Fruit fly (Drosophila melanogaster) whole organism, embryonic: ENCODE measurements around the gene CG6149.
A peak's percentile ranks its signal among the peaks of the same experiment; 100 is the strongest.

Experiments used
- Abd-B ChIP-seq: fragments of 200-800 bp; sonication (Bioruptor generic); optimal IDR thresholded peaks from 2 replicates; lab custom pipeline; 2018; ENCODE audit warnings: missing biosample characterization, mild to moderate bottlenecking, missing genetic modification characterization, moderate library complexity
- B-H2 ChIP-seq: fragments of 200-800 bp; sonication (Bioruptor generic); optimal IDR thresholded peaks from 2 replicates; lab custom pipeline; 2018; ENCODE audit warnings: missing biosample characterization, mild to moderate bottlenecking, missing genetic modification characterization
- CG10959 ChIP-seq: fragments of 200-800 bp; sonication (Bioruptor generic); IDR thresholded peaks from 2 replicates; pipeline ENCODE4 v1.3.6; 2022; ENCODE audit warnings: missing biosample characterization, missing genetic modification characterization
- CG12071 ChIP-seq: fragments of 200-800 bp; sonication (Bioruptor generic); optimal IDR thresholded peaks from 3 replicates; lab custom pipeline; 2018; ENCODE audit warnings: missing biosample characterization, mild to moderate bottlenecking, missing genetic modification characterization
- CG12155 ChIP-seq: fragments of 200-800 bp; sonication (Bioruptor generic); optimal IDR thresholded peaks from 3 replicates; lab custom pipeline; 2016; ENCODE audit warnings: missing biosample characterization, missing genetic modification characterization
- CG12391 ChIP-seq: fragments of 200-800 bp; sonication (Bioruptor generic); optimal IDR thresholded peaks from 3 replicates; lab custom pipeline; 2018; ENCODE audit warnings: missing biosample characterization, mild to moderate bottlenecking, missing genetic modification characterization, moderate library complexity
- CG12744 ChIP-seq: fragments of 200-800 bp; sonication (Bioruptor generic); optimal IDR thresholded peaks from 2 replicates; lab custom pipeline; 2016; ENCODE audit warnings: missing biosample characterization, missing genetic modification characterization
- CG12769 ChIP-seq: fragments of 200-800 bp; sonication (Bioruptor generic); optimal IDR thresholded peaks from 2 replicates; lab custom pipeline; 2019; ENCODE audit warnings: missing biosample characterization, mild to moderate bottlenecking, missing genetic modification characterization, moderate library complexity
- CG12942 ChIP-seq: fragments of 200-800 bp; sonication (Bioruptor generic); optimal IDR thresholded peaks from 3 replicates; lab custom pipeline; 2016; ENCODE audit warnings: missing biosample characterization, missing genetic modification characterization
- CG13123 ChIP-seq: fragments of 200-800 bp; sonication (Bioruptor generic); optimal IDR thresholded peaks from 2 replicates; lab custom pipeline; 2016; ENCODE audit warnings: missing biosample characterization, missing genetic modification characterization
- CG13624 ChIP-seq: fragments of 200-800 bp; sonication (Bioruptor generic); optimal IDR thresholded peaks from 2 replicates; lab custom pipeline; 2016; ENCODE audit warnings: missing biosample characterization, missing genetic modification characterization
- CG13775 ChIP-seq: fragments of 200-800 bp; sonication (Bioruptor generic); optimal IDR thresholded peaks from 3 replicates; lab custom pipeline; 2017; ENCODE audit warnings: missing biosample characterization, mild to moderate bottlenecking, missing genetic modification characterization
- CG14441 ChIP-seq: fragments of 200-800 bp; sonication (Bioruptor generic); IDR thresholded peaks from 2 replicates; pipeline ENCODE4 v1.3.6; 2022; ENCODE audit warnings: missing biosample characterization, missing genetic modification characterization
- CG17186 ChIP-seq: fragments of 200-800 bp; sonication (Bioruptor generic); optimal IDR thresholded peaks from 3 replicates; lab custom pipeline; 2017; ENCODE audit warnings: missing biosample characterization, missing genetic modification reagents, missing genetic modification characterization
- CG17912 ChIP-seq: fragments of 200-800 bp; sonication (Bioruptor generic); optimal IDR thresholded peaks from 2 replicates; lab custom pipeline; 2018; ENCODE audit warnings: missing biosample characterization, mild to moderate bottlenecking, missing genetic modification characterization
- CG18476 ChIP-seq: fragments of 200-800 bp; sonication (Bioruptor generic); optimal IDR thresholded peaks from 2 replicates; lab custom pipeline; 2016; ENCODE audit warnings: missing biosample characterization, mild to moderate bottlenecking, missing genetic modification characterization
- CG2889 ChIP-seq: fragments of 200-800 bp; sonication (Bioruptor generic); IDR thresholded peaks from 3 replicates; pipeline ENCODE4 v1.3.6; 2022; ENCODE audit warnings: missing biosample characterization, missing genetic modification characterization
- CG3163 ChIP-seq: fragments of 200-800 bp; sonication (Bioruptor generic); optimal IDR thresholded peaks from 3 replicates; lab custom pipeline; 2016; ENCODE audit warnings: missing biosample characterization, missing genetic modification characterization
- CG32532 ChIP-seq: fragments of 200-800 bp; sonication (Bioruptor generic); IDR thresholded peaks from 2 replicates; pipeline ENCODE4 v1.3.6; 2022; ENCODE audit warnings: missing biosample characterization, missing genetic modification characterization
- CG3726 ChIP-seq: fragments of 200-800 bp; sonication (Bioruptor generic); IDR thresholded peaks from 3 replicates; pipeline ENCODE4, ENCODE4 v1.3.6; 2022; ENCODE audit warnings: missing biosample characterization, missing genetic modification characterization
- CG7556 ChIP-seq: fragments of 200-800 bp; sonication (Bioruptor generic); optimal IDR thresholded peaks from 2 replicates; lab custom pipeline; 2017; ENCODE audit warnings: missing biosample characterization, mild to moderate bottlenecking, missing genetic modification characterization
- CG8924 ChIP-seq: fragments of 200-800 bp; optimal IDR thresholded peaks from 3 replicates; lab custom pipeline; 2019; ENCODE audit warnings: missing biosample characterization, mild to moderate bottlenecking, missing genetic modification characterization, moderate library complexity
- CG9876 ChIP-seq: fragments of 200-800 bp; sonication (Bioruptor generic); optimal IDR thresholded peaks from 2 replicates; lab custom pipeline; 2016; ENCODE audit warnings: missing biosample characterization, missing genetic modification characterization
- Doc3 ChIP-seq: fragments of 200-800 bp; sonication (Bioruptor generic); IDR thresholded peaks from 3 replicates; pipeline ENCODE4 v1.3.6; 2022; ENCODE audit warnings: missing biosample characterization, missing genetic modification characterization; ENCODE audit not compliant: partially characterized antibody
- Gug ChIP-seq: fragments of 200-800 bp; sonication (Bioruptor generic); IDR thresholded peaks from 4 replicates; pipeline ENCODE4 v1.3.6; 2022; ENCODE audit warnings: missing biosample characterization, missing genetic modification characterization
- Hr39 ChIP-seq: fragments of >200 bp; optimal IDR thresholded peaks from 2 replicates; lab custom pipeline; 2017
- MTF-1 ChIP-seq: fragments of 200-800 bp; sonication (Bioruptor generic); optimal IDR thresholded peaks from 2 replicates; lab custom pipeline; 2018; ENCODE audit warnings: missing biosample characterization, mild to moderate bottlenecking, missing genetic modification characterization, borderline replicate concordance
- Med ChIP-seq: fragments of 200-800 bp; sonication (Bioruptor generic); peaks from one replicate; lab custom pipeline; 2016; ENCODE audit warnings: missing biosample characterization, missing genetic modification characterization, mild to moderate bottlenecking, inconsistent platforms, moderate library complexity
- Oli ChIP-seq: fragments of 200-800 bp; sonication (Bioruptor generic); optimal IDR thresholded peaks from 2 replicates; lab custom pipeline; 2018; ENCODE audit warnings: missing biosample characterization, mild to moderate bottlenecking, missing genetic modification characterization, moderate library complexity
- Pdp1 ChIP-seq, 2 experiments: fragments of 200-800 bp; sonication (Bioruptor generic); optimal IDR thresholded peaks; 3 replicates each; lab custom pipeline; 2016; ENCODE audit warnings: missing biosample characterization in 2 of 2, missing genetic modification characterization in 2 of 2, mild to moderate bottlenecking in 1 of 2, moderate library complexity in 1 of 2
- Ravus ChIP-seq: fragments of 200-800 bp; sonication (Bioruptor generic); IDR thresholded peaks from 2 replicates; pipeline ENCODE4 v1.3.6; 2022; ENCODE audit warnings: missing biosample characterization, missing genetic modification characterization
- Rx ChIP-seq: fragments of 200-800 bp; sonication (Bioruptor generic); IDR thresholded peaks from 2 replicates; pipeline ENCODE4 v1.3.6; 2022; ENCODE audit warnings: missing biosample characterization, missing genetic modification characterization
- Sox100B ChIP-seq: fragments of 200-800 bp; sonication (Bioruptor generic); optimal IDR thresholded peaks from 3 replicates; lab custom pipeline; 2018; ENCODE audit warnings: missing biosample characterization, mild to moderate bottlenecking, missing genetic modification characterization
- Sox102F ChIP-seq: fragments of 200-800 bp; sonication (Bioruptor generic); optimal IDR thresholded peaks from 2 replicates; lab custom pipeline; 2018; ENCODE audit warnings: missing biosample characterization, mild to moderate bottlenecking, missing genetic modification characterization, moderate library complexity
- ase ChIP-seq: fragments of 200-800 bp; sonication (Bioruptor generic); IDR thresholded peaks from 3 replicates; pipeline ENCODE4 v1.3.6; 2022; ENCODE audit warnings: missing biosample characterization, missing genetic modification characterization
- cg ChIP-seq: fragments of 200-800 bp; sonication (Bioruptor generic); optimal IDR thresholded peaks from 3 replicates; lab custom pipeline; 2019; ENCODE audit warnings: missing biosample characterization, mild to moderate bottlenecking, missing genetic modification characterization, moderate library complexity
- en ChIP-seq: fragments of 200-800 bp; sonication (Bioruptor generic); optimal IDR thresholded peaks from 2 replicates; lab custom pipeline; 2016; ENCODE audit warnings: missing biosample characterization, missing genetic modification characterization
- esg ChIP-seq: fragments of 200-800 bp; sonication (Bioruptor generic); conservative IDR thresholded peaks from 2 replicates; pipeline ENCODE4 v1.3.6; 2022; ENCODE audit warnings: missing biosample characterization, missing genetic modification characterization
- fd96Cb ChIP-seq: fragments of 200-800 bp; sonication (Bioruptor generic); optimal IDR thresholded peaks from 2 replicates; lab custom pipeline; 2018; ENCODE audit warnings: missing biosample characterization, mild to moderate bottlenecking, missing genetic modification characterization, moderate library complexity
- grau ChIP-seq: fragments of 200-800 bp; optimal IDR thresholded peaks from 3 replicates; lab custom pipeline; 2019; ENCODE audit warnings: missing biosample characterization, mild to moderate bottlenecking, missing genetic modification characterization, moderate library complexity
- hkb ChIP-seq, 2 experiments: fragments of 200-800 bp in 1 of 2; fragments of >200 bp in 1 of 2; sonication (Bioruptor generic) in 1 of 2; IDR thresholded peaks in 1 of 2; optimal IDR thresholded peaks in 1 of 2; 2 replicates each; pipeline versions ENCODE4 v1.3.6 to Lab custom; 2017 to 2022; ENCODE audit warnings: missing biosample characterization in 1 of 2, missing genetic modification characterization in 1 of 2
- pita ChIP-seq: fragments of 200-800 bp; sonication (Bioruptor generic); optimal IDR thresholded peaks from 2 replicates; lab custom pipeline; 2017; ENCODE audit warnings: missing biosample characterization, mild to moderate bottlenecking, missing genetic modification characterization
- pros ChIP-seq: fragments of 200-800 bp; sonication (Bioruptor generic); optimal IDR thresholded peaks from 3 replicates; lab custom pipeline; 2019; ENCODE audit warnings: missing biosample characterization, mild to moderate bottlenecking, missing genetic modification characterization, moderate library complexity
- sd ChIP-seq: fragments of 200-800 bp; sonication (Bioruptor generic); optimal IDR thresholded peaks from 3 replicates; lab custom pipeline; 2018; ENCODE audit warnings: missing biosample characterization, mild to moderate bottlenecking, missing genetic modification characterization, moderate library complexity
- ssp ChIP-seq: fragments of 200-800 bp; sonication (Bioruptor generic); IDR thresholded peaks from 2 replicates; pipeline ENCODE4 v1.3.6; 2022; ENCODE audit warnings: missing biosample characterization, missing genetic modification characterization
- vnd ChIP-seq: fragments of 200-800 bp; sonication (Bioruptor generic); IDR thresholded peaks from 3 replicates; pipeline ENCODE4 v1.3.6; 2022; ENCODE audit warnings: missing biosample characterization, missing genetic modification characterization; ENCODE audit not compliant: partially characterized antibody
- yki ChIP-seq: fragments of >200 bp; optimal IDR thresholded peaks from 3 replicates; lab custom pipeline; 2018

CG6149 gene

DNA sequence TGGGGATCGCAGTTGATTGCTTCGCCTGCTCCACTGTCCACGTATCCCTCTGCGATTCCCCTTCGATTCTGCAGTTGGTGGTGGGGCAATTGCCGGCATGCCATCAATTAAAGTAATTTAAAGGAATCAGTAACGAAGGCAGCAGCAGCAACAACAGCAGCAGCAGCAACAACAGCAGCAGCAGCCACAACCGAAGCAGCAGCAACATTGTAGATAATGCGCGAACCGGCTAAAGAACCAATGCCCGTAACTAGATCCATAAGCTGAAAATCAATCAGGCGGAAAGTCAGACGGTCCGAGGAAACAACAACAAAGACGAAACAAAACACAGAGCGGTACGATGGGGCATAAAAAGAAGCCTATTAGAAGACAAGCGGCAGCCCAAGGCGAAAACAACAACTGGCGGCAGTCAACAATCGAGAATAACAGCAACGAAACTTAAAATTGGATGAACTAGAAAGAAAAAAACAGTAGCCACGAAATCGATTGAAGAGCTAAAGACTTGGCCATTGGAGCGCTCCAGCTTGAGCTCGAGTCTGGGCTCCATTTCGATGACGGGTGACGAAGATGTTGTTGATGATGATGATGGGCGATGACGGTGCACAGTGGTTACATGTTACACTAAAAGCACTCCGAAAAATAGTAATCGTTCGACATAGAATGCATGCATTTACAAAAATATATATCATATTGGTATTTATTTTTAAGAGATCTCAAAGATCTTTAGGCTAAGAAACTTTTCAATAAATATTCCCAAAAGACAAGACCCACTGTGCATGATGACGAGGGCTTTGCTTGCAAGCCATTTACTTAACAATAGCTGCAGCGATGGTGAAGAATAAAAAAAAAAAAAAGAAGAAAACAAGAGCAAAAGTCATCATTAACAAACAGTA, 29.7 kb downstream of the CG6149 start (continued):
- TF ChIP-seq yki (lab: Kevin White, UChicago) (no peak), ase (GFP tag; lab: Robert Waterston, UW) (peak; percentile 94), esg (peak; percentile 94), en (peak; percentile 90), Doc3 (GFP tag; lab: Robert Waterston, UW) (no peak), cg (GFP tag; lab: Kevin White, UChicago) (no peak), ssp (peak; percentile 86), sd (tag; lab: Kevin White, UChicago) (peak; percentile 72), CG12155 (GFP tag; lab: Kevin White, UChicago) (peak; percentile 91), B-H2 (GFP tag; lab: Kevin White, UChicago) (peak; percentile 73), CG3163 (peak; percentile 69)

- TF ChIP-seq CG13624 (peak; percentile 50), CG2889 (GFP tag; lab: Robert Waterston, UW) (no peak), CG10959 (GFP tag; lab: Robert Waterston, UW) (peak; percentile 61), Sox100B (GFP tag; lab: Kevin White, UChicago) (peak; percentile 29), CG13123 (GFP tag; lab: Kevin White, UChicago) (peak; percentile 20), Med (GFP tag; lab: Kevin White, UChicago) (peak; percentile 91), CG32532 (GFP tag; lab: Robert Waterston, UW) (peak; percentile 53; the same call in 1 of the 2 replicates), Sox102F (peak; percentile 59), CG12744 (no peak), CG7556 (GFP tag; lab: Kevin White, UChicago) (peak; percentile 45), grau (tag; lab: Kevin White, UChicago) (peak; percentile 57), CG17186 (GFP tag; lab: Kevin White, UChicago) (peak; percentile 4), MTF-1 (no peak), CG12071 (peak; percentile 16), vnd (GFP tag; lab: Robert Waterston, UW) (no peak), CG13775 (GFP tag; lab: Kevin White, UChicago) (peak; percentile 52), yki (lab: Kevin White, UChicago) (no peak), CG8924 (tag; lab: Kevin White, UChicago) (peak; percentile 47), CG12942 (GFP tag; lab: Kevin White, UChicago) (peak; percentile 25), Ravus (GFP tag; lab: Robert Waterston, UW) (no peak), Gug (peak; percentile 53; the same call in 3 of the 4 replicates), B-H2 (GFP tag; lab: Kevin White, UChicago) (no peak), CG12769 (tag; lab: Kevin White, UChicago) (peak; percentile 29), CG12155 (GFP tag; lab: Kevin White, UChicago) (peak; percentile 39), CG14441 (peak; percentile 62), CG3726 (GFP tag; lab: Robert Waterston, UW) (no peak), Abd-B (GFP tag; lab: Kevin White, UChicago) (peak; percentile 58), CG18476 (GFP tag; lab: Kevin White, UChicago) (peak; percentile 50), Oli (tag; lab: Kevin White, UChicago) (peak; percentile 68), Rx (GFP tag; lab: Robert Waterston, UW) (peak; percentile 51; the same call in 1 of the 2 replicates), hkb (optimal IDR thresholded peaks at IDR 0.05; lab: Kevin White, UChicago) (no peak), hkb (GFP tag; IDR thresholded peaks at IDR 0.05; lab: Robert Waterston, UW) (peak; percentile 60), pros (GFP tag; lab: Kevin White, UChicago) (peak; percentile 75), CG17912 (no peak), pita (no peak), CG12391 (peak; percentile 51), Pdp1 (GFP tag; optimal IDR thresholded peaks at IDR 0.05; lab: Kevin White, UChicago) (peak; percentile 46 to 64), Hr39 (lab: Kevin White, UChicago) (no peak), fd96Cb (tag; lab: Kevin White, UChicago) (peak; percentile 48), CG9876 (GFP tag; lab: Kevin White, UChicago) (peak; percentile 22)
Observed at dm6 chr3L:11403542-11403941, 31.7 kb downstream of the CG6149 start.
